Worm (Caenorhabditis elegans) whole organism, L3 larva: ENCODE measurements around the gene cutl-17.

ENCODE experiments used
- ama-1 ChIP-seq: fragments of 150-350 bp; optimal IDR thresholded peaks from 2 replicates; lab custom pipeline; 2018
- egl-27 ChIP-seq: sonication (generic microtip); optimal IDR thresholded peaks from 4 replicates; lab custom pipeline; 2017; ENCODE audit warnings: missing biosample characterization, missing genetic modification reagents, missing genetic modification characterization
- eor-1 ChIP-seq, 2 experiments: fragments of 150-350 bp; optimal IDR thresholded peaks; 2 replicates each; lab custom pipeline; 2014 to 2018; ENCODE audit warnings: missing biosample characterization in 2 of 2, missing genetic modification characterization in 2 of 2
- lin-39 ChIP-seq: fragments of 150-350 bp; optimal IDR thresholded peaks from 2 replicates; lab custom pipeline; 2018; ENCODE audit warnings: missing biosample characterization, missing genetic modification reagents, missing genetic modification characterization
- nhr-76 ChIP-seq: fragments of 150-350 bp; sonication (generic microtip); optimal IDR thresholded peaks from 5 replicates; lab custom pipeline; 2014; ENCODE audit warnings: missing biosample characterization, missing genetic modification characterization
- pha-4 ChIP-seq: fragments of 150-350 bp; optimal IDR thresholded peaks from 2 replicates; lab custom pipeline; 2014; ENCODE audit warnings: missing biosample characterization, missing genetic modification reagents, missing genetic modification characterization
- skn-1 ChIP-seq: fragments of 150-350 bp; optimal IDR thresholded peaks from 2 replicates; lab custom pipeline; 2014; ENCODE audit warnings: missing biosample characterization, missing genetic modification characterization

ce11 chrIV:9401715-9402114 lies 55.6 kb downstream of the cutl-17 start, which contains the start of gene F56D5.6:
- no peak for TF ChIP-seq egl-27 (tag; lab: Kevin White, UChicago)
- TF ChIP-seq skn-1 (tag; lab: Kevin White, UChicago), result no peak
- TF ChIP-seq pha-4, result peak; percentile 69
- TF ChIP-seq lin-39 (tag; lab: Kevin White, UChicago), result no peak
- TF ChIP-seq ama-1 (lab: Kevin White, UChicago), result no peak
- no peak for TF ChIP-seq eor-1 (tag; optimal IDR thresholded peaks at IDR 0.05; lab: Kevin White, UChicago)
- TF ChIP-seq nhr-76 (tag; lab: Kevin White, UChicago), result no peak
